Worm (Caenorhabditis elegans) whole organism, L3 larva: ENCODE measurements around the gene Y51B9A.14.

ENCODE experiments used
- ZK546.5 ChIP-seq: sonication (generic microtip); optimal IDR thresholded peaks from 2 replicates; lab custom pipeline; 2017; ENCODE audit warnings: missing biosample characterization, missing genetic modification characterization
- ama-1 ChIP-seq: fragments of 150-350 bp; optimal IDR thresholded peaks from 2 replicates; lab custom pipeline; 2018
- elt-3 ChIP-seq, 3 experiments: fragments of 150-350 bp in 1 of 3; sonication (generic microtip) in 2 of 3; optimal IDR thresholded peaks; 2 replicates in 2 of 3; 4 replicates in 1 of 3; lab custom pipeline; 2014 to 2017; ENCODE audit warnings: missing biosample characterization in 3 of 3, missing genetic modification characterization in 3 of 3
- fkh-10 ChIP-seq: sonication (generic microtip); optimal IDR thresholded peaks from 2 replicates; lab custom pipeline; 2017; ENCODE audit warnings: missing biosample characterization, missing genetic modification reagents, missing genetic modification characterization
- lin-39 ChIP-seq: fragments of 150-350 bp; optimal IDR thresholded peaks from 2 replicates; lab custom pipeline; 2018; ENCODE audit warnings: missing biosample characterization, missing genetic modification reagents, missing genetic modification characterization
- mdl-1 ChIP-seq: fragments of 150-350 bp; optimal IDR thresholded peaks from 2 replicates; lab custom pipeline; 2014; ENCODE audit warnings: missing biosample characterization, missing genetic modification characterization
- nfya-1 ChIP-seq: sonication (generic microtip); optimal IDR thresholded peaks from 2 replicates; lab custom pipeline; 2017; ENCODE audit warnings: missing genetic modification characterization, mild to moderate bottlenecking, missing compliant biosample characterization, antibody characterized with exemption, moderate library complexity; ENCODE audit not compliant: insufficient read depth
- nhr-77 ChIP-seq: fragments of 150-350 bp; optimal IDR thresholded peaks from 2 replicates; lab custom pipeline; 2014; ENCODE audit warnings: missing biosample characterization, missing genetic modification characterization
- pqm-1 ChIP-seq: fragments of 150-350 bp; optimal IDR thresholded peaks from 2 replicates; lab custom pipeline; 2017; ENCODE audit warnings: missing biosample characterization, missing genetic modification characterization, inconsistent platforms
- tbx-2 ChIP-seq: sonication (generic microtip); optimal IDR thresholded peaks from 2 replicates; lab custom pipeline; 2016; ENCODE audit warnings: mild to moderate bottlenecking, missing genetic modification characterization, missing compliant biosample characterization

DNA sequence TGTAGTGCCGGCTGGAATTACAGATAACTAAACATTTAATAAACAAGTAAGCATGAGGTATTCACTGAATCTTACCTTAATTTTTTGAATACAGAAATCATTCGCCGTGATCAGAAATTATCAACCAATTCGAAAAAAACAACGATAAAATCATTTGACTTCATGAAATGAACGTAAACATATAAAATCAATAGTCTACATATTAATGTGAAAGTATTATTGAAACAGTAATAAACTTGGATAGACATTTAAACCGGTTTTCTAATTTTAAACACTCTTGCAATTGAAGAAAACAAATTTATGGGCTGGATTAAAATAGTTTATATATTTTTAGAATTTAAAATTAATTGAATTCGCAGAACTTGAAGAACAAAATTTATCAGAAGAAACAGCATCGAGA lies 43.6 kb upstream of the Y51B9A.14 start, which contains the start of gene chil-16:
- no peak for TF ChIP-seq tbx-2 (tag; lab: Kevin White, UChicago)
- no peak for TF ChIP-seq nfya-1
- TF ChIP-seq ama-1 (lab: Kevin White, UChicago): no peak
- TF ChIP-seq elt-3 (tag; optimal IDR thresholded peaks at IDR 0.05; lab: Kevin White, UChicago): no peak
- no peak for TF ChIP-seq lin-39
- TF ChIP-seq mdl-1 (tag; lab: Kevin White, UChicago): no peak
- TF ChIP-seq ZK546.5 (tag; lab: Kevin White, UChicago): no peak
- TF ChIP-seq fkh-10 (GFP tag; lab: Kevin White, UChicago): no peak
- TF ChIP-seq nhr-77: no peak
- no peak for TF ChIP-seq pqm-1
